Worm (Caenorhabditis elegans): ENCODE results near the gene ZK355.3.

DNA sequence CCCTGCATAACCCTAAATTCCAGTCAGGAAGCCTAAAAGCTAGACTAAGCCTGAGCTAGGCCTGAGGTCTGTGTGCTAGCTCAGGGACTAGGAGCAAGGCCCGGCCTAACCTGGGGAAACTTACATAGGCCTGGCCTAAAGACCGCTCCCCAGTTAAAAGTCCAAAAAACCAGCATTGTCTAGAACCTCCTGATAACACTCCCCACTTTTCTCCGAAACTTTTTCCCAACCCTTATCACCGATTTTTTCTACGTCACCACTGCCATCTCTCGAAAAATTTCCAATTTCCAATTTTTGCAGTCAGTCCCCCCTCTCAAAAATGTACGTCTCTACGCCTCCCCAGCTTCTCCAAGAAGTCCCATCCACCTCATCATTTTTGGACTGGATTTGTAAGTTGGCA lies 3.8 kb downstream of the ZK355.3 start, which contains the start of gene ZK355.2:
- TF ChIP-seq tbx-11 (GFP tag; IDR thresholded peaks at IDR 0.05) (no peak), scrt-1 (GFP tag; IDR thresholded peaks at IDR 0.05) (no peak), hnd-1 (tag; optimal IDR thresholded peaks at IDR 0.05) (no peak), ama-1 (optimal IDR thresholded peaks at IDR 0.05) (no peak), tbx-37 (GFP tag; conservative IDR thresholded peaks at IDR 0.05) (no peak)

Measured in whole organism, early embryonic.